Worm (Caenorhabditis elegans): Measurements from ENCODE around the gene D2096.10.

D2096.10 gene

DNA sequence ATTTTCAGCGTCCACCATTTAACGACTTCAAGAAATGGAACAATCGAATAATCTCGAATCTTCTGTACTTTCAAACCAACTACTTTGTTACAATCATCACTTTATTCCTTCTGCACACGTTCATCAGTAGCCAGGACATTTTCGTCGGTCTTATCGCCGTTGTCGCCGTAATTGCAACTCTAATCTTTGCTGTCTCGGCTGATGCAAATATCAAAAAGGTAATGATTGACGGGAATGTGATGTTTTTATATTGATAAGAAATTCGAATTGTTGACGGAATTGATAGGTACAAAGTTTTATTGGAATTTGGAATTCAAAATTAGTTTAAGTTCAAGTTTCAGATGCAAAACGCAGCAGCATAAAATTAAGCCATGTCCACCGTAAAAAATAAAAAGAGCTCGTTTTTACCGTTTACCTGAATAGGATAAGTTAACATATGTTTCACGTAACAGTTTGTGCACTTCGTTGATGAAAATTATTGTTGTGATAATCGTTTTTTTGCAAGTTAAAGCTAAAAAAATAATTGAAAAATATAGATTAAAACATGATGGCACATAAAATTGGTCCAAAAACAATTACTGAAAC is 8.7 kb downstream of the D2096.10 start:
- TF ChIP-seq nhr-2 (tag; optimal IDR thresholded peaks at IDR 0.05) (no peak), sptf-1 (tag; optimal IDR thresholded peaks at IDR 0.05) (no peak), blmp-1 (tag; optimal IDR thresholded peaks at IDR 0.05) (no peak), sem-2 (GFP tag; optimal IDR thresholded peaks at IDR 0.05) (no peak), ztf-11 (tag; optimal IDR thresholded peaks at IDR 0.05) (no peak), nhr-12 (tag; optimal IDR thresholded peaks at IDR 0.05) (no peak), elt-1 (tag; optimal IDR thresholded peaks at IDR 0.05; ENCODE audit: borderline replicate concordance, insufficient read depth) (no peak), tbx-8 (GFP tag; optimal IDR thresholded peaks at IDR 0.05) (no peak), M03D4.4 (tag; optimal IDR thresholded peaks at IDR 0.05) (no peak), elt-3 (tag; optimal IDR thresholded peaks at IDR 0.05) (no peak), nhr-237 (tag; optimal IDR thresholded peaks at IDR 0.05) (no peak), pha-4 (tag; optimal IDR thresholded peaks at IDR 0.05) (no peak), bed-3 (GFP tag; optimal IDR thresholded peaks at IDR 0.05) (no peak), unc-39 (tag; optimal IDR thresholded peaks at IDR 0.05) (no peak)

ce11 chrIV:8379683-8380082 is 9.4 kb downstream of the D2096.10 start, which contains the start of gene praf-3:
Gene praf-3, plus strand, starts transcription at chrIV:8379983.
- no peak for TF ChIP-seq nhr-28 (tag; optimal IDR thresholded peaks at IDR 0.05)
- no peak for TF ChIP-seq nhr-2 (tag; optimal IDR thresholded peaks at IDR 0.05)
- no peak for TF ChIP-seq nhr-12 (tag; optimal IDR thresholded peaks at IDR 0.05)
- TF ChIP-seq mab-5 (tag; optimal IDR thresholded peaks at IDR 0.05) = no peak
- no peak for TF ChIP-seq elt-3 (tag; optimal IDR thresholded peaks at IDR 0.05)
- TF ChIP-seq ham-2 (GFP tag; optimal IDR thresholded peaks at IDR 0.05) = no peak
- TF ChIP-seq bed-3 (GFP tag; optimal IDR thresholded peaks at IDR 0.05) = no peak
- TF ChIP-seq mls-2 (tag; optimal IDR thresholded peaks at IDR 0.05) = no peak
- TF ChIP-seq hlh-1 (tag; optimal IDR thresholded peaks at IDR 0.05) = no peak
- TF ChIP-seq drap-1 (GFP tag; optimal IDR thresholded peaks at IDR 0.05) = no peak
- no peak for TF ChIP-seq sptf-1 (tag; optimal IDR thresholded peaks at IDR 0.05)
- TF ChIP-seq ces-1 (GFP tag; optimal IDR thresholded peaks at IDR 0.05) = no peak
- TF ChIP-seq elt-1 (tag; optimal IDR thresholded peaks at IDR 0.05; ENCODE audit: borderline replicate concordance, insufficient read depth) = no peak
- no peak for TF ChIP-seq M03D4.4 (tag; optimal IDR thresholded peaks at IDR 0.05)

DNA sequence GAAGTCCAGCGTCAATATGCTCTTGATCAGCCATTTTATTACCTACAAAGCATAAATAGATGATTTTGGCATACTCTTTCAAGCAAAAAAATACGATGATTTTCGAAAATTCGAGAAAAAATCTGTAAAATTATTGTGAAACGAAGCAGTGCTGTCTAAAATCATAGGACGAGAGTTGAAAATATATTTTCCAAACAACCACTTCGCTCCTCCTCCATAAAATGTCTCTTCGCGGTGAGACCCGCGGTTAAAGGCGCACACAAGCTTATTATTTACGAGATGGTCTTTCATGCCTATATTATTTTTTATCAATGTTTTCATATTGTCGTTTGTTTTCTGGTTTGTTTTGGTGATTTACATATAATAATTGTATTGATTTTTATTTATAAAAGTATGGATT is 9.8 kb downstream of the D2096.10 start, which contains the start of gene nap-1:
nap-1 (minus strand) TSS at position 42 of the 400 bp plus-strand sequence.
- TF ChIP-seq nhr-237 (tag; optimal IDR thresholded peaks at IDR 0.05) = peak; percentile 31
- TF ChIP-seq mls-2 (tag; optimal IDR thresholded peaks at IDR 0.05) = no peak
- TF ChIP-seq lin-32 (GFP tag; optimal IDR thresholded peaks at IDR 0.05) = no peak
- TF ChIP-seq ceh-39 (tag; optimal IDR thresholded peaks at IDR 0.05) = peak; percentile 56
- TF ChIP-seq mep-1 (tag; optimal IDR thresholded peaks at IDR 0.05) = peak; percentile 69
- peak; percentile 74 for TF ChIP-seq lsy-2 (tag; optimal IDR thresholded peaks at IDR 0.05)
- no peak for TF ChIP-seq elt-3 (tag; optimal IDR thresholded peaks at IDR 0.05)
- TF ChIP-seq elt-1 (tag; optimal IDR thresholded peaks at IDR 0.05; ENCODE audit: borderline replicate concordance, insufficient read depth) = no peak
- peak; percentile 42 for TF ChIP-seq ces-1 (GFP tag; optimal IDR thresholded peaks at IDR 0.05)
- peak; percentile 61 for TF ChIP-seq lin-13 (tag; optimal IDR thresholded peaks at IDR 0.05)
- peak; percentile 60 for TF ChIP-seq pha-4 (tag; optimal IDR thresholded peaks at IDR 0.05)

DNA sequence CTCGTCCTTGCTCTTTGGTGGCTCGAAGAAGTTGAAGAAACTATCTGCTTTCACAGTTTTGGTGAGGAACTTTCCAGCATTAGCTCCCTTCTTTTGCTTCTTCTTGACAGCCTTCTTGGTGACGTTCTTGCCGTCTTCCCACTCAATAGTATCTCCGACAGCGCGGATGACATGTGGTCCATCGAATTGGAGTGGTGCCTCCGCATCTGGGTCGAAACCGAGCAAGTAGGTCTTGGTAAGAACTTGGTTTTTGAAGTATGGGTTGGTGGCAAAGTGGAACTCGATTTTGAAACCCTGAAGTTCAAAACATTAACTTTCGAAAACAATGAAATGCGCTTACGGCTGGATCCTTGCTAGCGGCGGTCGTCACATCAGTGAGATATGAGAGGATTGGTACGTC is 10.8 kb downstream of the D2096.10 start:
- no peak for TF ChIP-seq blmp-1 (tag; optimal IDR thresholded peaks at IDR 0.05)
- no peak for TF ChIP-seq nhr-76 (tag; optimal IDR thresholded peaks at IDR 0.05)
- no peak for TF ChIP-seq sptf-1 (tag; optimal IDR thresholded peaks at IDR 0.05)
- TF ChIP-seq bed-3 (GFP tag; optimal IDR thresholded peaks at IDR 0.05) = no peak
- no peak for TF ChIP-seq ceh-39 (tag; optimal IDR thresholded peaks at IDR 0.05)
- TF ChIP-seq M03D4.4 (tag; optimal IDR thresholded peaks at IDR 0.05) = no peak
- no peak for TF ChIP-seq ztf-11 (tag; optimal IDR thresholded peaks at IDR 0.05)
- TF ChIP-seq nhr-237 (tag; optimal IDR thresholded peaks at IDR 0.05) = no peak
- no peak for TF ChIP-seq mls-2 (tag; optimal IDR thresholded peaks at IDR 0.05)
- TF ChIP-seq zip-8 (tag; optimal IDR thresholded peaks at IDR 0.05) = no peak
- no peak for TF ChIP-seq nhr-2 (tag; optimal IDR thresholded peaks at IDR 0.05)
- no peak for TF ChIP-seq mep-1 (tag; optimal IDR thresholded peaks at IDR 0.05)
- no peak for TF ChIP-seq ham-2 (GFP tag; optimal IDR thresholded peaks at IDR 0.05)
- TF ChIP-seq drap-1 (GFP tag; optimal IDR thresholded peaks at IDR 0.05) = no peak
- TF ChIP-seq elt-1 (tag; optimal IDR thresholded peaks at IDR 0.05; ENCODE audit: borderline replicate concordance, insufficient read depth) = no peak
- TF ChIP-seq pha-4 (tag; optimal IDR thresholded peaks at IDR 0.05) = no peak
- no peak for TF ChIP-seq cnd-1 (tag; optimal IDR thresholded peaks at IDR 0.05)
- no peak for TF ChIP-seq lin-32 (GFP tag; optimal IDR thresholded peaks at IDR 0.05)
- TF ChIP-seq elt-3 (tag; optimal IDR thresholded peaks at IDR 0.05) = no peak
- TF ChIP-seq flh-1 (GFP tag; optimal IDR thresholded peaks at IDR 0.05) = no peak

DNA sequence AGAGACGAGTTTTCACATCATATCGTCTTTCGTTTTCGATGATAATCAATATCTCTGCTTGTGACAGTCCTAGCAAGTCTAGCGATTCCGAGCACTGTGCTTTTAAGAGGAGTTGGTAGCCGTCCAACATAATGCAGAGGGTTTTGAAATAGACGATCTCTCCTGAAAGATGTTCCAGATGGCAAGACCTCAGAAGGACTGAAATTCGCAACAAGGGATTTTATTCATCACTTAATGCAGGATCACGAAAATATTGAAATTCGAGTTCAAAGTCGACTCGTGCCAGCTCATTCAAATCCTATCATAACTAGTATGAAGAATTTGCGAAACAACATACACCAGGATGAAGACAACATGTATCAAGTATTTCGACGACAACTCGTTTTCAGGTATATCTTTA is 11.5 kb downstream of the D2096.10 start, which contains the start of gene D2096.7:
D2096.7 (minus strand) TSS at position 130 of the 400 bp plus-strand sequence.
- no peak for TF ChIP-seq flh-1 (GFP tag; optimal IDR thresholded peaks at IDR 0.05)
- TF ChIP-seq sptf-1 (tag; optimal IDR thresholded peaks at IDR 0.05) = no peak
- TF ChIP-seq cnd-1 (tag; optimal IDR thresholded peaks at IDR 0.05) = no peak
